Fruit fly (Drosophila melanogaster) whole organism, embryonic: Measurements from ENCODE around the gene CG32568.

Experiments
- Abd-B ChIP-seq: fragments of 200-800 bp; sonication (Bioruptor generic); optimal IDR thresholded peaks from 2 replicates; lab custom pipeline; 2018; ENCODE audit warnings: missing biosample characterization, mild to moderate bottlenecking, missing genetic modification characterization, moderate library complexity
- Atf3 ChIP-seq: fragments of 200-800 bp; sonication (Bioruptor generic); optimal IDR thresholded peaks from 3 replicates; lab custom pipeline; 2016; ENCODE audit warnings: missing biosample characterization, missing genetic modification characterization
- C15 ChIP-seq: fragments of 200-800 bp; sonication (Bioruptor generic); IDR thresholded peaks from 3 replicates; pipeline ENCODE4 v1.3.6; 2022; ENCODE audit warnings: missing biosample characterization, missing genetic modification characterization
- CG10209 ChIP-seq: fragments of 200-800 bp; sonication (Bioruptor generic); optimal IDR thresholded peaks from 3 replicates; lab custom pipeline; 2017; ENCODE audit warnings: missing biosample characterization, mild to moderate bottlenecking, missing genetic modification characterization, missing genetic modification reagents
- CG10431 ChIP-seq: fragments of 200-800 bp; sonication (Bioruptor generic); optimal IDR thresholded peaks from 3 replicates; lab custom pipeline; 2018; ENCODE audit warnings: missing biosample characterization, mild to moderate bottlenecking, missing genetic modification characterization
- CG10979 ChIP-seq: fragments of 200-800 bp; sonication (Bioruptor generic); optimal IDR thresholded peaks from 2 replicates; lab custom pipeline; 2018; ENCODE audit warnings: missing biosample characterization, mild to moderate bottlenecking, missing genetic modification characterization, moderate library complexity
- CG11398 ChIP-seq: fragments of 200-800 bp; sonication (Bioruptor generic); optimal IDR thresholded peaks from 2 replicates; lab custom pipeline; 2016; ENCODE audit warnings: missing biosample characterization, missing genetic modification characterization
- CG12391 ChIP-seq: fragments of 200-800 bp; sonication (Bioruptor generic); optimal IDR thresholded peaks from 3 replicates; lab custom pipeline; 2018; ENCODE audit warnings: missing biosample characterization, mild to moderate bottlenecking, missing genetic modification characterization, moderate library complexity
- CG13775 ChIP-seq: fragments of 200-800 bp; sonication (Bioruptor generic); optimal IDR thresholded peaks from 3 replicates; lab custom pipeline; 2017; ENCODE audit warnings: missing biosample characterization, mild to moderate bottlenecking, missing genetic modification characterization
- CG1603 ChIP-seq: fragments of 200-800 bp; sonication (Bioruptor generic); optimal IDR thresholded peaks from 2 replicates; lab custom pipeline; 2019; ENCODE audit warnings: missing biosample characterization, mild to moderate bottlenecking, missing genetic modification characterization, moderate library complexity
- CG17359 ChIP-seq: fragments of 200-800 bp; sonication (Bioruptor generic); optimal IDR thresholded peaks from 3 replicates; lab custom pipeline; 2018; ENCODE audit warnings: missing biosample characterization, mild to moderate bottlenecking, missing genetic modification characterization, moderate library complexity
- CG30431 ChIP-seq: fragments of 200-800 bp; sonication (Bioruptor generic); optimal IDR thresholded peaks from 2 replicates; lab custom pipeline; 2017; ENCODE audit warnings: missing biosample characterization, missing genetic modification characterization
- CG33557 ChIP-seq: fragments of 200-800 bp; sonication (Bioruptor generic); optimal IDR thresholded peaks from 2 replicates; lab custom pipeline; 2019; ENCODE audit warnings: missing biosample characterization, mild to moderate bottlenecking, missing genetic modification characterization, moderate library complexity
- CG34376 ChIP-seq: fragments of 200-800 bp; sonication (Bioruptor generic); optimal IDR thresholded peaks from 2 replicates; lab custom pipeline; 2018; ENCODE audit warnings: missing biosample characterization, mild to moderate bottlenecking, missing genetic modification characterization
- CG4360 ChIP-seq: fragments of 200-800 bp; sonication (Bioruptor generic); IDR thresholded peaks from 2 replicates; pipeline ENCODE4 v1.3.6; 2022; ENCODE audit warnings: missing biosample characterization, missing genetic modification characterization
- CG4707 ChIP-seq: fragments of 200-800 bp; sonication (Bioruptor generic); optimal IDR thresholded peaks from 2 replicates; lab custom pipeline; 2018; ENCODE audit warnings: missing biosample characterization, mild to moderate bottlenecking, missing genetic modification characterization, moderate library complexity
- CG6765 ChIP-seq: fragments of 200-800 bp; sonication (Bioruptor generic); optimal IDR thresholded peaks from 3 replicates; lab custom pipeline; 2017; ENCODE audit warnings: missing biosample characterization, mild to moderate bottlenecking, missing genetic modification characterization
- D ChIP-seq, 2 experiments: fragments of 200-800 bp in 1 of 2; fragments of >200 bp in 1 of 2; sonication (Bioruptor generic) in 1 of 2; optimal IDR thresholded peaks; 2 replicates in 1 of 2; 3 replicates in 1 of 2; lab custom pipeline; 2017; ENCODE audit warnings: mild to moderate bottlenecking in 1 of 2, missing biosample characterization in 1 of 2, missing genetic modification characterization in 1 of 2, missing genetic modification reagents in 1 of 2
- Ets65A ChIP-seq: fragments of 200-800 bp; sonication (Bioruptor generic); peaks from one replicate; lab custom pipeline; 2016; ENCODE audit warnings: missing biosample characterization, missing genetic modification characterization
- Fer2 ChIP-seq: fragments of 200-800 bp; sonication (Bioruptor generic); optimal IDR thresholded peaks from 2 replicates; lab custom pipeline; 2018; ENCODE audit warnings: missing biosample characterization, mild to moderate bottlenecking, missing genetic modification characterization, moderate library complexity
- Hand ChIP-seq: fragments of 200-800 bp; sonication (Bioruptor generic); optimal IDR thresholded peaks from 2 replicates; lab custom pipeline; 2017; ENCODE audit warnings: mild to moderate bottlenecking, missing biosample characterization, missing genetic modification reagents, missing genetic modification characterization
- HmgZ ChIP-seq: fragments of 200-800 bp; sonication (Bioruptor generic); optimal IDR thresholded peaks from 2 replicates; lab custom pipeline; 2018; ENCODE audit warnings: missing biosample characterization, mild to moderate bottlenecking, missing genetic modification characterization
- Hr3 ChIP-seq: fragments of 200-800 bp; sonication (Bioruptor generic); optimal IDR thresholded peaks from 3 replicates; lab custom pipeline; 2016; ENCODE audit warnings: missing biosample characterization, missing genetic modification characterization
- Lim3 ChIP-seq: fragments of 200-800 bp; sonication (Bioruptor generic); IDR thresholded peaks from 2 replicates; pipeline ENCODE4 v1.3.6; 2022; ENCODE audit warnings: missing biosample characterization, missing genetic modification characterization
- Mad ChIP-seq: fragments of 200-800 bp; sonication (Bioruptor generic); optimal IDR thresholded peaks from 2 replicates; lab custom pipeline; 2016; ENCODE audit warnings: missing biosample characterization, missing genetic modification characterization
- Mrtf ChIP-seq: fragments of 200-800 bp; sonication (Bioruptor generic); IDR thresholded peaks from 3 replicates; pipeline ENCODE4 v1.3.6; 2022; ENCODE audit warnings: missing biosample characterization, missing genetic modification characterization
- NK7.1 ChIP-seq: fragments of 200-800 bp; sonication (Bioruptor generic); optimal IDR thresholded peaks from 3 replicates; lab custom pipeline; 2016; ENCODE audit warnings: missing biosample characterization, missing genetic modification characterization
- Trl ChIP-seq, 3 experiments: fragments of >200 bp in 2 of 3; fragments of 200-800 bp in 1 of 3; sonication (Bioruptor generic) in 1 of 3; optimal IDR thresholded peaks; 2 replicates in 1 of 3; 3 replicates in 2 of 3; lab custom pipeline; 2016 to 2017; ENCODE audit warnings: missing biosample characterization in 1 of 3, missing genetic modification characterization in 1 of 3
- ac ChIP-seq: fragments of 200-800 bp; sonication (Bioruptor generic); optimal IDR thresholded peaks from 3 replicates; lab custom pipeline; 2017; ENCODE audit warnings: missing biosample characterization, mild to moderate bottlenecking, missing genetic modification characterization
- ase ChIP-seq: fragments of 200-800 bp; sonication (Bioruptor generic); IDR thresholded peaks from 3 replicates; pipeline ENCODE4 v1.3.6; 2022; ENCODE audit warnings: missing biosample characterization, missing genetic modification characterization
- bab2 ChIP-seq: fragments of 200-800 bp; sonication (Bioruptor generic); optimal IDR thresholded peaks from 2 replicates; lab custom pipeline; 2016; ENCODE audit warnings: missing biosample characterization, missing genetic modification characterization
- bowl ChIP-seq: fragments of 200-800 bp; sonication (Bioruptor generic); IDR thresholded peaks from 2 replicates; pipeline ENCODE4 v1.3.6; 2022; ENCODE audit warnings: missing biosample characterization, missing genetic modification characterization
- br ChIP-seq: fragments of >200 bp; optimal IDR thresholded peaks from 2 replicates; lab custom pipeline; 2017
- crp ChIP-seq, 2 experiments: fragments of 200-800 bp; sonication (Bioruptor generic); optimal IDR thresholded peaks; 2 replicates in 1 of 2; 3 replicates in 1 of 2; lab custom pipeline; 2017; ENCODE audit warnings: missing biosample characterization in 2 of 2, missing genetic modification characterization in 2 of 2, mild to moderate bottlenecking in 1 of 2, moderate library complexity in 1 of 2
- dysf ChIP-seq: fragments of 200-800 bp; sonication (Bioruptor generic); IDR thresholded peaks from 3 replicates; pipeline ENCODE4 v1.3.6; 2022; ENCODE audit warnings: missing biosample characterization, missing genetic modification characterization
- fu2 ChIP-seq: fragments of 200-800 bp; sonication (Bioruptor generic); optimal IDR thresholded peaks from 2 replicates; lab custom pipeline; 2016; ENCODE audit warnings: missing biosample characterization, missing genetic modification characterization
- ind ChIP-seq: fragments of 200-800 bp; sonication (Bioruptor generic); optimal IDR thresholded peaks from 3 replicates; lab custom pipeline; 2016; ENCODE audit warnings: missing biosample characterization, missing genetic modification characterization
- jigr1 ChIP-seq: fragments of 200-800 bp; sonication (Bioruptor generic); IDR thresholded peaks from 3 replicates; pipeline ENCODE4 v1.3.6; 2022; ENCODE audit warnings: missing biosample characterization, missing genetic modification characterization
- kni ChIP-seq: fragments of 200-800 bp; sonication (Bioruptor generic); optimal IDR thresholded peaks from 3 replicates; lab custom pipeline; 2017; ENCODE audit warnings: mild to moderate bottlenecking, missing biosample characterization, missing genetic modification reagents, missing genetic modification characterization
- lmd ChIP-seq: fragments of 200-800 bp; sonication (Bioruptor generic); IDR thresholded peaks from 2 replicates; pipeline ENCODE4 v1.3.6; 2022; ENCODE audit warnings: missing biosample characterization, missing genetic modification characterization
- oc ChIP-seq: fragments of 200-800 bp; sonication (Bioruptor generic); optimal IDR thresholded peaks from 2 replicates; lab custom pipeline; 2018; ENCODE audit warnings: missing biosample characterization, mild to moderate bottlenecking, missing genetic modification characterization, moderate library complexity
- odd ChIP-seq: fragments of 200-800 bp; sonication (Bioruptor generic); optimal IDR thresholded peaks from 2 replicates; lab custom pipeline; 2017; ENCODE audit warnings: missing biosample characterization, mild to moderate bottlenecking, missing genetic modification characterization
- phol ChIP-seq: fragments of 200-800 bp; sonication (Bioruptor generic); optimal IDR thresholded peaks from 3 replicates; lab custom pipeline; 2018; ENCODE audit warnings: missing biosample characterization, mild to moderate bottlenecking, missing genetic modification characterization, moderate library complexity
- ranshi ChIP-seq: fragments of 200-800 bp; sonication (Bioruptor generic); IDR thresholded peaks from 2 replicates; pipeline ENCODE4 v1.3.6; 2022; ENCODE audit warnings: missing biosample characterization, missing genetic modification characterization
- sc ChIP-seq, 3 experiments: fragments of >200 bp in 2 of 3; fragments of 200-800 bp in 1 of 3; sonication (Bioruptor generic) in 1 of 3; optimal IDR thresholded peaks; 2 replicates in 2 of 3; 3 replicates in 1 of 3; lab custom pipeline; 2017; ENCODE audit warnings: mild to moderate bottlenecking in 1 of 3, missing biosample characterization in 1 of 3, missing genetic modification characterization in 1 of 3, missing genetic modification reagents in 1 of 3
- sug ChIP-seq: fragments of 200-800 bp; optimal IDR thresholded peaks from 2 replicates; lab custom pipeline; 2019; ENCODE audit warnings: missing biosample characterization, mild to moderate bottlenecking, missing genetic modification characterization, moderate library complexity
- tx ChIP-seq: fragments of 200-800 bp; sonication (Bioruptor generic); optimal IDR thresholded peaks from 2 replicates; lab custom pipeline; 2016; ENCODE audit warnings: missing biosample characterization, missing genetic modification characterization
- yki ChIP-seq: fragments of >200 bp; optimal IDR thresholded peaks from 3 replicates; lab custom pipeline; 2018

The CG32568 gene

dm6 chrX:16750712-16751578 lies 10.2 kb downstream of the CG32568 start (continued):
- peak; percentile 16; the same call in 1 of the 3 replicates for TF ChIP-seq Mrtf
- no peak for TF ChIP-seq bab2 (GFP tag; lab: Kevin White, UChicago)
- TF ChIP-seq lmd (GFP tag; lab: Robert Waterston, UW): peak; percentile 60
- TF ChIP-seq CG10209 (GFP tag; lab: Kevin White, UChicago): peak; percentile 64
- peak; percentile 80 for TF ChIP-seq phol (tag; lab: Kevin White, UChicago)
- TF ChIP-seq CG34376 (GFP tag; lab: Kevin White, UChicago): peak; percentile 53
- TF ChIP-seq tx (GFP tag; lab: Kevin White, UChicago): no peak
- no peak for TF ChIP-seq Atf3 (GFP tag; lab: Kevin White, UChicago)
- TF ChIP-seq Hand (GFP tag; lab: Kevin White, UChicago): no peak
- peak; percentile 27 for TF ChIP-seq CG10431
- TF ChIP-seq ac: peak; percentile 49
- peak; percentile 84 for TF ChIP-seq CG12391 (tag; lab: Kevin White, UChicago)
- peak; percentile 90 for TF ChIP-seq Ets65A
- peak; percentile 71 for TF ChIP-seq CG17359
- TF ChIP-seq ind: peak; percentile 36
- TF ChIP-seq CG10979 (tag; lab: Kevin White, UChicago): peak; percentile 86
- TF ChIP-seq CG1603 (tag; lab: Kevin White, UChicago): peak; percentile 29
- TF ChIP-seq Mad (GFP tag; lab: Kevin White, UChicago): peak; percentile 28
- no peak for TF ChIP-seq yki (lab: Kevin White, UChicago)
- peak; percentile 69 for TF ChIP-seq sug
- peak; percentile 38 for TF ChIP-seq CG6765 (GFP tag; lab: Kevin White, UChicago)
- TF ChIP-seq Trl (optimal IDR thresholded peaks at IDR 0.05; lab: Kevin White, UChicago): peak in 1 of 2 experiments; percentile 48
- no peak for TF ChIP-seq Trl (GFP tag; optimal IDR thresholded peaks at IDR 0.05; lab: Kevin White, UChicago)
- no peak for TF ChIP-seq Lim3 (GFP tag; lab: Robert Waterston, UW)
- no peak for TF ChIP-seq C15 (GFP tag; lab: Robert Waterston, UW)
- TF ChIP-seq Hr3: no peak
- peak; percentile 41 for TF ChIP-seq Fer2 (tag; lab: Kevin White, UChicago)
- peak; percentile 82 for TF ChIP-seq CG33557 (GFP tag; lab: Kevin White, UChicago)
- TF ChIP-seq sc (optimal IDR thresholded peaks at IDR 0.05; lab: Kevin White, UChicago): no peak
- peak; percentile 61 for TF ChIP-seq sc (GFP tag; optimal IDR thresholded peaks at IDR 0.05; lab: Kevin White, UChicago)
- TF ChIP-seq CG4360 (GFP tag; lab: Robert Waterston, UW): peak; percentile 91
- no peak for TF ChIP-seq jigr1 (GFP tag; lab: Robert Waterston, UW)
- TF ChIP-seq NK7.1 (GFP tag; lab: Kevin White, UChicago): peak; percentile 33
- peak; percentile 46; the same call in 1 of the 2 replicates for TF ChIP-seq ranshi (GFP tag; lab: Robert Waterston, UW)
- TF ChIP-seq CG13775 (GFP tag; lab: Kevin White, UChicago): peak; percentile 70
- TF ChIP-seq bowl (GFP tag; lab: Robert Waterston, UW): no peak
- TF ChIP-seq kni (GFP tag; lab: Kevin White, UChicago): peak; percentile 66
- TF ChIP-seq CG4707 (GFP tag; lab: Kevin White, UChicago): peak; percentile 5
- TF ChIP-seq fu2 (GFP tag; lab: Kevin White, UChicago): no peak
- TF ChIP-seq CG30431 (GFP tag; lab: Kevin White, UChicago): peak; percentile 54
- TF ChIP-seq dysf (GFP tag; lab: Robert Waterston, UW): peak; percentile 74; the same call in 2 of the 3 replicates
- TF ChIP-seq oc (tag; lab: Kevin White, UChicago): peak; percentile 37
- peak in 1 of 2 experiments; percentile 4 for TF ChIP-seq crp (GFP tag; optimal IDR thresholded peaks at IDR 0.05; lab: Kevin White, UChicago)
- TF ChIP-seq D (optimal IDR thresholded peaks at IDR 0.05; lab: Kevin White, UChicago): no peak
- peak; percentile 73 for TF ChIP-seq D (GFP tag; optimal IDR thresholded peaks at IDR 0.05; lab: Kevin White, UChicago)
- TF ChIP-seq odd (GFP tag; lab: Kevin White, UChicago): peak; percentile 82
- TF ChIP-seq br (lab: Kevin White, UChicago): no peak
- TF ChIP-seq CG11398 (GFP tag; lab: Kevin White, UChicago): no peak
- TF ChIP-seq Abd-B (GFP tag; lab: Kevin White, UChicago): peak; percentile 50
- TF ChIP-seq HmgZ (tag; lab: Kevin White, UChicago): peak; percentile 68
- TF ChIP-seq ase (GFP tag; lab: Robert Waterston, UW): no peak
